Worm (Caenorhabditis elegans) whole organism, early embryonic: ENCODE results near the gene srz-102.
A peak's percentile ranks its signal among the peaks of the same experiment; 100 is the strongest.

Source experiments
- B0310.2 ChIP-seq: sonication (generic microtip); optimal IDR thresholded peaks from 2 replicates; lab custom pipeline; 2016; ENCODE audit warnings: mild to moderate bottlenecking, missing genetic modification characterization, missing compliant biosample characterization
- F13C5.2 ChIP-seq: sonication (generic microtip); optimal IDR thresholded peaks from 2 replicates; lab custom pipeline; 2017; ENCODE audit warnings: mild to moderate bottlenecking, missing genetic modification characterization, inconsistent platforms, missing compliant biosample characterization
- aly-1 ChIP-seq: sonication (generic microtip); optimal IDR thresholded peaks from 2 replicates; lab custom pipeline; 2016; ENCODE audit warnings: missing genetic modification characterization, missing compliant biosample characterization
- ama-1 ChIP-seq: fragments of 150-350 bp; optimal IDR thresholded peaks from 2 replicates; lab custom pipeline; 2014
- ets-7 ChIP-seq: sonication (generic microtip); optimal IDR thresholded peaks from 2 replicates; lab custom pipeline; 2016; ENCODE audit warnings: missing genotype, missing genetic modification characterization, missing compliant biosample characterization
- flt-1 ChIP-seq: fragments of 200-800 bp; sonication (Bioruptor generic); IDR thresholded peaks from 2 replicates; pipeline ENCODE4 v1.3.6; 2022; ENCODE audit warnings: missing genetic modification characterization, missing compliant biosample characterization
- hmg-4 ChIP-seq: fragments of 200-800 bp; sonication (Bioruptor generic); optimal IDR thresholded peaks from 2 replicates; lab custom pipeline; 2018; ENCODE audit warnings: mild to moderate bottlenecking, missing genetic modification characterization, missing compliant biosample characterization
- pes-1 ChIP-seq: fragments of 200-800 bp; sonication (Bioruptor generic); IDR thresholded peaks from 2 replicates; pipeline ENCODE4 v1.3.6; 2022; ENCODE audit warnings: missing genetic modification reagents, missing genetic modification characterization, missing compliant biosample characterization
- scrt-1 ChIP-seq: fragments of 200-800 bp; sonication (Bioruptor generic); IDR thresholded peaks from 2 replicates; pipeline ENCODE4 v1.3.6; 2022; ENCODE audit warnings: missing genetic modification characterization, missing compliant biosample characterization
- sea-1 ChIP-seq: fragments of 200-800 bp; sonication (Bioruptor generic); conservative IDR thresholded peaks from 2 replicates; pipeline ENCODE4 v1.3.6; 2022; ENCODE audit warnings: missing genetic modification characterization, missing compliant biosample characterization
- tbx-11 ChIP-seq: fragments of 200-800 bp; sonication (Bioruptor generic); IDR thresholded peaks from 2 replicates; pipeline ENCODE4 v1.3.6; 2022; ENCODE audit warnings: missing genetic modification characterization, missing compliant biosample characterization
- tra-4 ChIP-seq: sonication (generic microtip); optimal IDR thresholded peaks from 2 replicates; lab custom pipeline; 2017; ENCODE audit warnings: missing genetic modification characterization, missing compliant biosample characterization

DNA sequence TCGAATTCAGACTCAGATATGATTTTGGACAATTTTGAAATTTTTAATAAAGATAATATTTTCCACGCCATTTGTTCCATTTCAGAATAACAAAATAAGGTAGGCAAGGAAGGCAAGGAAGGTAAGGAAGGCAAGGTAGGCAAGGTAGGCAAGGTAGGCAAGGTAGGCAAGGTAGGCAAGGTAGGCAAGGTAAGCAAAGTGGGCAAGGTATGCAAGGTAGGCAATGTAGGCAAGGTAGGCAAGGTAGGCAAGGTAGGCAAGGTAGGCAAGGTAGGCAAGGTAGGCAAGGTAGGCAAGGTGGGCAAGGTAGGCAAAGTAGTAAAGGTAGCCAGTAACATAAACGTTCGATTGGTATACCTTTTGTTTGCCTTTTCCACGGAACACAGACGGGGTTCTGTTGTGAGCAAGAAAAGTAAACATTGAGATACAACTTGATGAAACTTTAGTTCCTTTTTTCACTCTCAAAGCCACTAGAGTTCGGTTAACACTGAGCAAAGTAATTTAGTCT is 12.5 kb downstream of the srz-102 start, which contains the start of gene Y70C5C.1:
- TF ChIP-seq ets-7 (tag; lab: Kevin White, UChicago) (no peak), tra-4 (no peak), tbx-11 (GFP tag; lab: Robert Waterston, UW) (peak; percentile 68), ama-1 (lab: Kevin White, UChicago) (no peak), F13C5.2 (no peak), scrt-1 (no peak), pes-1 (GFP tag; lab: Robert Waterston, UW) (no peak; the same call in 1 of the 2 replicates), B0310.2 (no peak), hmg-4 (GFP tag; lab: Kevin White, UChicago) (no peak), sea-1 (GFP tag; lab: Robert Waterston, UW) (no peak), aly-1 (no peak), flt-1 (no peak)
